Fruit fly (Drosophila melanogaster) Kc167 (cell line): Measurements from ENCODE around the gene Rab30.

ENCODE experiments used
- Myc ChIP-seq: fragments of >200 bp; optimal IDR thresholded peaks from 2 replicates; lab custom pipeline; 2017; ENCODE audit warnings: missing external identifiers
- Sin3A ChIP-seq: fragments of >200 bp; optimal IDR thresholded peaks from 2 replicates; lab custom pipeline; 2018; ENCODE audit warnings: missing external identifiers
- h ChIP-seq: fragments of >200 bp; optimal IDR thresholded peaks from 3 replicates; lab custom pipeline; 2018; ENCODE audit warnings: missing external identifiers
- insv ChIP-seq: fragments of >200 bp; optimal IDR thresholded peaks from 3 replicates; lab custom pipeline; 2018; ENCODE audit warnings: missing external identifiers
- psq ChIP-seq: fragments of >200 bp; optimal IDR thresholded peaks from 2 replicates; lab custom pipeline; 2017; ENCODE audit warnings: missing external identifiers
- ttk ChIP-seq: sonication (Bioruptor generic); optimal IDR thresholded peaks from 2 replicates; lab custom pipeline; 2017; ENCODE audit warnings: missing external identifiers

DNA sequence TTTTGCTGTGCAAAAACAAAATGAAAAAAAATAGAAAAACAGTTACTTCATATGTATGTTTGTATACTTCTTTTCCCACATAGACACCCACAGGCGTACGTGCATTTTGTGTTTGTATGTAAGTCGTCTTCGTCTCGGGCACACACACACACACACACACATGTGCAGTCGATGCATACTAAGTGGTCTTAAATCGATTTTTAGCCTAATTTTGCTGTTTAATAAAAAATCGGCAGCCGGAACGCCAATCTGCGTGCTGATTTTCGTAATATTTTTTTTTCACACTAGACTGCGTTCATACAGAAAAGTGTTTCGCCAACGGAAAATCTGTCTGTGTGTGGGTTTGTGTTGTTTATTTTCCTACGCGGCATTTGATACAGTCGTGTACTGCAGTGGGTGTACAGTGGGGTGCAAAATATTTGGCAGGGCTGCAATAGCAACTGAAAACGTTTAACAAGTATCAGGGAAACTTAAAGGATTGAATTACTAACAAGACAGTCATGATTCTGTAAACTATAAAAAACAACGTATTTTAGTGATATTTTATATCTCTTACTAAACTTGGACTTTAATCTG is 782 bp upstream of the Rab30 start:
- no peak for TF ChIP-seq h (lab: Kevin White, UChicago)
- TF ChIP-seq Myc (lab: Kevin White, UChicago), result no peak
- no peak for TF ChIP-seq ttk
- TF ChIP-seq Sin3A (lab: Kevin White, UChicago), result no peak
- TF ChIP-seq psq (lab: Kevin White, UChicago), result no peak
- no peak for TF ChIP-seq insv (lab: Kevin White, UChicago)
